Worm (Caenorhabditis elegans): Measurements from ENCODE around the gene Y46G5A.39.
"Not testable (repeated sequence)": the region's sequence is repeated elsewhere in the genome, so short reads cannot be mapped to it uniquely, and the experiment has no call there.

DNA sequence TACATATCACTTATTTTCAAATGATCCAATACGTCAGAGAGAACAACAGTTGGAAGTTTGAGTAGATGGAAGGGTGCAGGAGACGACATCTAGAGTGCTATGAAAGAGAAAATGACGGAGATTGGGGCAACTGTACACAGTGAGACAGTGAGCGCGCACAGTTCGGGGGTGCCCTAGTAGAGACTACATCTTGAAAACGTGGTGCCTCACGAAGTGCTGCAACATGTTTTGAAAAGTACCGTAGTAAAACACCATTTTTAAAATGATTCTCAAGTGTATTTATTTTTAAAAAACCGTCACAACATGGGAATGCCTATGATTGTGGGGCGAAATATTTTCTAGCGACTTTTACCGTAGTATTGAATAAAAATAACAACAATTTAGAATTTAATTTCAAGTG lies at the start of gene Y46G5A.39:
- TF ChIP-seq unc-62 (GFP tag; optimal IDR thresholded peaks at IDR 0.05); tbx-9 (tag; optimal IDR thresholded peaks at IDR 0.05; ENCODE audit: borderline replicate concordance); nfya-1 (tag; optimal IDR thresholded peaks at IDR 0.05; ENCODE audit: borderline replicate concordance, insufficient read depth); nhr-179 (tag; optimal IDR thresholded peaks at IDR 0.05); snpc-4 (GFP tag; optimal IDR thresholded peaks at IDR 0.05); snpc-4 (tag; optimal IDR thresholded peaks at IDR 0.05): not testable (repeated sequence)

All from whole organism, young adult.